Worm (Caenorhabditis elegans): ENCODE measurements around the gene Y49E10.21.

Gene Y49E10.21

ce11 chrIII:12510505-12510904 lies 53.1 kb downstream of the Y49E10.21 start:
- TF ChIP-seq crh-2 (tag; optimal IDR thresholded peaks at IDR 0.05), result no peak
- no peak for TF ChIP-seq gmeb-1 (tag; optimal IDR thresholded peaks at IDR 0.05)
- TF ChIP-seq ceh-16 (tag; optimal IDR thresholded peaks at IDR 0.05), result no peak
- TF ChIP-seq zag-1 (tag; optimal IDR thresholded peaks at IDR 0.05), result no peak
- TF ChIP-seq elt-3 (tag; optimal IDR thresholded peaks at IDR 0.05), result no peak
- TF ChIP-seq F13H6.1 (tag; optimal IDR thresholded peaks at IDR 0.05), result no peak
- no peak for TF ChIP-seq ceh-82 (tag; optimal IDR thresholded peaks at IDR 0.05)
- TF ChIP-seq ztf-1 (GFP tag; conservative IDR thresholded peaks at IDR 0.05), result no peak
- no peak for TF ChIP-seq nhr-129 (tag; optimal IDR thresholded peaks at IDR 0.05)
- no peak for TF ChIP-seq Y55F3AM.14 (GFP tag; optimal IDR thresholded peaks at IDR 0.05)
- no peak for TF ChIP-seq sem-4 (tag; optimal IDR thresholded peaks at IDR 0.05)
- TF ChIP-seq dmd-4 (tag; optimal IDR thresholded peaks at IDR 0.05), result no peak
- no peak for TF ChIP-seq elt-1 (tag; optimal IDR thresholded peaks at IDR 0.05)
- no peak for TF ChIP-seq aly-2 (tag; optimal IDR thresholded peaks at IDR 0.05)
- TF ChIP-seq nhr-11 (tag; optimal IDR thresholded peaks at IDR 0.05), result no peak
- no peak for TF ChIP-seq lin-11 (tag; optimal IDR thresholded peaks at IDR 0.05)
- TF ChIP-seq nhr-77 (tag; optimal IDR thresholded peaks at IDR 0.05), result no peak

All from whole organism, L2 larva.